Worm (Caenorhabditis elegans): Measurements from ENCODE around the gene tos-1.

The tos-1 gene

DNA sequence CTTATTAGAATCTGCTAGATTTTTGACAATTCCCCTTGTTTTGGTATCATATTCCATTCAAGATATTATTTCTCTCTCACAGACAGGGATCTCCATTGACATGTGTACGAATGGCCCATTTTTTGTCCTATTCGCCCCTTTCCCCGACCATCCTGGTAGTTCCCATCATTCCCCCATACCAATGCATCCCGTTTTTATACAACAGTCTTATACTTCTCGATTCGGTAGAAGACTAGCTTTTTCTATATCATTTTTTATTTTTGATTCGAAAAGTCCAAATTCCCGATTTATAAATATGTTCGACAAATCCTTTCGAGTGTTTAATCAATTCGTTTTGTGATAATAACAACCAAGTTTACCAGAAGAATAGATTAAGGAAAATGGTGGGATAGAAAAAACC, 17.1 kb downstream of the tos-1 start:
- TF ChIP-seq tbx-8 (GFP tag; optimal IDR thresholded peaks at IDR 0.05) (no peak), snpc-4 (tag; optimal IDR thresholded peaks at IDR 0.05) (no peak), ham-2 (GFP tag; optimal IDR thresholded peaks at IDR 0.05) (no peak), sem-2 (GFP tag; optimal IDR thresholded peaks at IDR 0.05) (no peak), elt-3 (tag; optimal IDR thresholded peaks at IDR 0.05) (no peak), mls-2 (tag; optimal IDR thresholded peaks at IDR 0.05) (no peak), nhr-2 (tag; optimal IDR thresholded peaks at IDR 0.05) (no peak), drap-1 (GFP tag; optimal IDR thresholded peaks at IDR 0.05) (no peak), ceh-83 (GFP tag; optimal IDR thresholded peaks at IDR 0.05) (no peak), mep-1 (tag; optimal IDR thresholded peaks at IDR 0.05) (no peak), elt-1 (tag; optimal IDR thresholded peaks at IDR 0.05; ENCODE audit: borderline replicate concordance, insufficient read depth) (no peak), M03D4.4 (tag; optimal IDR thresholded peaks at IDR 0.05) (no peak), ceh-39 (tag; optimal IDR thresholded peaks at IDR 0.05) (no peak), unc-39 (tag; optimal IDR thresholded peaks at IDR 0.05) (no peak), mab-5 (tag; optimal IDR thresholded peaks at IDR 0.05) (no peak), blmp-1 (tag; optimal IDR thresholded peaks at IDR 0.05) (no peak), nhr-237 (tag; optimal IDR thresholded peaks at IDR 0.05) (no peak), cnd-1 (tag; optimal IDR thresholded peaks at IDR 0.05) (no peak), pha-4 (tag; optimal IDR thresholded peaks at IDR 0.05) (no peak), lin-13 (tag; optimal IDR thresholded peaks at IDR 0.05) (no peak)

DNA sequence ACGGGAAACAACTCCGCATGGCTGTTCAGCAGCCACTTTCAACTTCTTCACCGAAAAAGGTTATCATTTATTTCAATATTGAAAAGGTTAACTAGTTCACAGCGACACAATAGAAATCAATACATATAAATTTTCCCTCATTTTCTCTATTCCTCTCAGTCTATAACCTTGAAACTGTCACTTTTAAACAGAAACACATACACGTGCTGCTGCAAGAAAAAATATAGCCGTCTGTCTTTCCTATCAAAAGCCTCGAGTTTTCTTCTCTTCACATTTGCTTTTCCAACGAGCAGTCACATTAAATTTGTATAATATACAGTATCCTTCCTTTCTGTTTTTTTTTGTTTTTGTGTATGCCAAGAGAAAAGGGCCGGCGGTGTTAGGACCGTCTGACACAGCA, 19.8 kb downstream of the tos-1 start:
- TF ChIP-seq nhr-12 (tag; optimal IDR thresholded peaks at IDR 0.05): no peak
- no peak for TF ChIP-seq hlh-1 (tag; optimal IDR thresholded peaks at IDR 0.05)
- TF ChIP-seq ces-1 (GFP tag; optimal IDR thresholded peaks at IDR 0.05): no peak
- no peak for TF ChIP-seq nhr-28 (tag; optimal IDR thresholded peaks at IDR 0.05)
- no peak for TF ChIP-seq nhr-2 (tag; optimal IDR thresholded peaks at IDR 0.05)
- TF ChIP-seq nhr-237 (tag; optimal IDR thresholded peaks at IDR 0.05): no peak
- no peak for TF ChIP-seq unc-39 (tag; optimal IDR thresholded peaks at IDR 0.05)
- no peak for TF ChIP-seq zip-8 (tag; optimal IDR thresholded peaks at IDR 0.05)

DNA sequence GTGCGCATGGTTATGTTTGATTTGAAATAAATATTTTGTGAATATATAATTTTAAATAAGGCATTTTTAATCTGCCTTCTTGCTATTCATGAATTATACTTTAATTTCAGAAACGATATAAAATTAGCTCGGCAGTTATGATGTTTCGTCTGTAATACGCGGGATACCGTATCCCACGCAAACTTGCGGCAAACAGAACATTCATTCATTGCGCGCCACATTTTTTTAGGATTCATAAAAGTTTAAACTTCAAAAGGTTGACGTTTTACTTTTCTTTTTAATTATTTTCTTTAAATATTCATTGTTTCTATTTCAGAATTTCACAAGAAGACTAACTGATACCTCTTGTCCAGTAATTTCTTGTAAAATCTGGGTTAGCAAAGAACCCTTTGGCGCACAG, 21.1 kb downstream of the tos-1 start, which contains the start of gene tag-153:
Gene tag-153 (plus strand): TSS at position 200 of the 400 bp plus-strand sequence.
- TF ChIP-seq mep-1 (tag; optimal IDR thresholded peaks at IDR 0.05) (no peak), ceh-39 (tag; optimal IDR thresholded peaks at IDR 0.05) (no peak), nhr-76 (tag; optimal IDR thresholded peaks at IDR 0.05) (no peak), pha-4 (tag; optimal IDR thresholded peaks at IDR 0.05) (no peak)

DNA sequence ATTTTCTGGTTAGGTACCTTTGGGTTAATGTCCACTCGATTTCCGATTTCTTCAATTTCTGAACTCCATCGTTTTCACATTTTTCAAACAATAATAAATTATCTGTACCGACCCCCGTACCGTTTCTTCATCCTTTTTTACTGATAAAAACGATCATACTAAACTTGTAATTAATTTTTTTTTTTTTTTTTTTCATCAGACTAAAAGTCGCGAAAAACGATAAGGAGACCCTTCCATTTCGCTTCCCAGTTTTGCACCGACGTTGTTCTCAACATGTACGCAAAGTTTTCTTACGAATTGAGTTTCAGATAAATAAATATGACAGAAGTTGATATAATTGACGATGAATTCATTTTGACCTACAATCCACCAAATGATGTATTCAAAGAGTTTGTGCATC, 22.8 kb downstream of the tos-1 start, which contains the start of gene F44A2.7:
Gene F44A2.7 (plus strand): TSS at position 301 of the 400 bp plus-strand sequence.
- TF ChIP-seq lin-32 (GFP tag; optimal IDR thresholded peaks at IDR 0.05) (no peak), ceh-39 (tag; optimal IDR thresholded peaks at IDR 0.05) (no peak), elt-1 (tag; optimal IDR thresholded peaks at IDR 0.05; ENCODE audit: borderline replicate concordance, insufficient read depth) (no peak), flh-1 (GFP tag; optimal IDR thresholded peaks at IDR 0.05) (no peak), nhr-2 (tag; optimal IDR thresholded peaks at IDR 0.05) (no peak), sem-2 (GFP tag; optimal IDR thresholded peaks at IDR 0.05) (no peak), blmp-1 (tag; optimal IDR thresholded peaks at IDR 0.05) (no peak), hlh-1 (tag; optimal IDR thresholded peaks at IDR 0.05) (no peak), lin-13 (tag; optimal IDR thresholded peaks at IDR 0.05) (no peak), zip-8 (tag; optimal IDR thresholded peaks at IDR 0.05) (no peak), mls-2 (tag; optimal IDR thresholded peaks at IDR 0.05) (no peak), ceh-43 (GFP tag; optimal IDR thresholded peaks at IDR 0.05) (no peak), ces-1 (GFP tag; optimal IDR thresholded peaks at IDR 0.05) (no peak)

ce11 chrV:9318046-9318445, 26.0 kb downstream of the tos-1 start, which contains the start of gene kvs-3:
Gene kvs-3 (plus strand): TSS chrV:9318311.
- TF ChIP-seq nhr-76 (tag; optimal IDR thresholded peaks at IDR 0.05) (no peak), unc-62 (GFP tag; optimal IDR thresholded peaks at IDR 0.05) (no peak), tbx-8 (GFP tag; optimal IDR thresholded peaks at IDR 0.05) (no peak), mls-2 (tag; optimal IDR thresholded peaks at IDR 0.05) (no peak), hlh-1 (tag; optimal IDR thresholded peaks at IDR 0.05) (no peak), ceh-83 (GFP tag; optimal IDR thresholded peaks at IDR 0.05) (peak; percentile 40), ztf-11 (tag; optimal IDR thresholded peaks at IDR 0.05) (no peak), ham-2 (GFP tag; optimal IDR thresholded peaks at IDR 0.05) (no peak), lin-13 (tag; optimal IDR thresholded peaks at IDR 0.05) (no peak), mab-5 (tag; optimal IDR thresholded peaks at IDR 0.05) (no peak), cnd-1 (tag; optimal IDR thresholded peaks at IDR 0.05) (no peak), zip-8 (tag; optimal IDR thresholded peaks at IDR 0.05) (no peak), ceh-39 (tag; optimal IDR thresholded peaks at IDR 0.05) (no peak), lin-32 (GFP tag; optimal IDR thresholded peaks at IDR 0.05) (no peak), sem-2 (GFP tag; optimal IDR thresholded peaks at IDR 0.05) (no peak), pha-4 (tag; optimal IDR thresholded peaks at IDR 0.05) (no peak), blmp-1 (tag; optimal IDR thresholded peaks at IDR 0.05) (no peak), nhr-28 (tag; optimal IDR thresholded peaks at IDR 0.05) (no peak), unc-120 (tag; optimal IDR thresholded peaks at IDR 0.05; ENCODE audit: poor library complexity, severe bottlenecking) (peak; percentile 58), drap-1 (GFP tag; optimal IDR thresholded peaks at IDR 0.05) (no peak), ces-1 (GFP tag; optimal IDR thresholded peaks at IDR 0.05) (no peak), lsy-2 (tag; optimal IDR thresholded peaks at IDR 0.05) (no peak), nhr-237 (tag; optimal IDR thresholded peaks at IDR 0.05) (no peak), flh-1 (GFP tag; optimal IDR thresholded peaks at IDR 0.05) (no peak), nhr-2 (tag; optimal IDR thresholded peaks at IDR 0.05) (no peak), bed-3 (GFP tag; optimal IDR thresholded peaks at IDR 0.05) (peak; percentile 5), sptf-1 (tag; optimal IDR thresholded peaks at IDR 0.05) (peak; percentile 57), mep-1 (tag; optimal IDR thresholded peaks at IDR 0.05) (no peak), nhr-12 (tag; optimal IDR thresholded peaks at IDR 0.05) (no peak), snpc-4 (tag; optimal IDR thresholded peaks at IDR 0.05) (no peak), elt-3 (tag; optimal IDR thresholded peaks at IDR 0.05) (no peak), ceh-43 (GFP tag; optimal IDR thresholded peaks at IDR 0.05) (no peak), unc-39 (tag; optimal IDR thresholded peaks at IDR 0.05) (no peak), elt-1 (tag; optimal IDR thresholded peaks at IDR 0.05; ENCODE audit: borderline replicate concordance, insufficient read depth) (no peak), M03D4.4 (tag; optimal IDR thresholded peaks at IDR 0.05) (peak; percentile 6)
